Fruit fly (Drosophila melanogaster): ENCODE results near the gene D.

- TF ChIP-seq usp (GFP tag; optimal IDR thresholded peaks at IDR 0.05) (no peak), psq (optimal IDR thresholded peaks at IDR 0.05) (no peak), pan (optimal IDR thresholded peaks at IDR 0.05) (no peak), Dll (optimal IDR thresholded peaks at IDR 0.05) (no peak), CG8478 (optimal IDR thresholded peaks at IDR 0.05) (no peak), EcR (GFP tag; optimal IDR thresholded peaks at IDR 0.05) (no peak)
These were observed 18.0 kb downstream of the D start for dm6 chr3L:14160436-14160835.
